Worm (Caenorhabditis elegans) whole organism, midembryonic: ENCODE data around the gene nspc-4.

Experiments used
- T22C8.4 ChIP-seq: fragments of 200-800 bp; sonication (Bioruptor generic); IDR thresholded peaks from 2 replicates; pipeline ENCODE4 v1.3.6; 2022; ENCODE audit warnings: missing genetic modification characterization, missing compliant biosample characterization
- cog-1 ChIP-seq: sonication (generic microtip); optimal IDR thresholded peaks from 2 replicates; lab custom pipeline; 2016; ENCODE audit warnings: missing genetic modification characterization, missing compliant biosample characterization
- med-1 ChIP-seq: sonication (generic microtip); optimal IDR thresholded peaks from 2 replicates; lab custom pipeline; 2017; ENCODE audit warnings: missing genetic modification characterization, mild to moderate bottlenecking, missing compliant biosample characterization, antibody characterized with exemption, missing genetic modification reagents; ENCODE audit not compliant: insufficient read depth
- ref-1 ChIP-seq: fragments of 200-800 bp; sonication (Bioruptor generic); conservative IDR thresholded peaks from 2 replicates; pipeline ENCODE4 v1.3.6; 2022; ENCODE audit warnings: missing genetic modification reagents, missing genetic modification characterization, missing compliant biosample characterization
- ztf-23 ChIP-seq: fragments of 200-800 bp; sonication (Bioruptor generic); IDR thresholded peaks from 2 replicates; pipeline ENCODE4 v1.3.6; 2022; ENCODE audit warnings: missing genetic modification reagents, missing genetic modification characterization, missing compliant biosample characterization
- ztf-29 ChIP-seq: fragments of 200-800 bp; sonication (Bioruptor generic); IDR thresholded peaks from 2 replicates; pipeline ENCODE4 v1.3.6; 2022; ENCODE audit warnings: missing genetic modification reagents, missing genetic modification characterization, missing compliant biosample characterization

- 0 out of 2 replicates have a peak, but pooled peaks have one; percentile 9 for TF ChIP-seq ztf-23
- TF ChIP-seq med-1 (GFP tag; lab: Kevin White, UChicago), result no peak
- no peak for TF ChIP-seq T22C8.4 (GFP tag; lab: Robert Waterston, UW)
- no peak for TF ChIP-seq cog-1 (tag; lab: Kevin White, UChicago)
- no peak for TF ChIP-seq ref-1
- no peak for TF ChIP-seq ztf-29
Measured at ce11 chrX:8499721-8500120, 38.4 kb downstream of the nspc-4 start, which contains the start of gene grd-14.
